Fruit fly (Drosophila melanogaster): ENCODE data around the gene Pgant5.

The Pgant5 gene

DNA sequence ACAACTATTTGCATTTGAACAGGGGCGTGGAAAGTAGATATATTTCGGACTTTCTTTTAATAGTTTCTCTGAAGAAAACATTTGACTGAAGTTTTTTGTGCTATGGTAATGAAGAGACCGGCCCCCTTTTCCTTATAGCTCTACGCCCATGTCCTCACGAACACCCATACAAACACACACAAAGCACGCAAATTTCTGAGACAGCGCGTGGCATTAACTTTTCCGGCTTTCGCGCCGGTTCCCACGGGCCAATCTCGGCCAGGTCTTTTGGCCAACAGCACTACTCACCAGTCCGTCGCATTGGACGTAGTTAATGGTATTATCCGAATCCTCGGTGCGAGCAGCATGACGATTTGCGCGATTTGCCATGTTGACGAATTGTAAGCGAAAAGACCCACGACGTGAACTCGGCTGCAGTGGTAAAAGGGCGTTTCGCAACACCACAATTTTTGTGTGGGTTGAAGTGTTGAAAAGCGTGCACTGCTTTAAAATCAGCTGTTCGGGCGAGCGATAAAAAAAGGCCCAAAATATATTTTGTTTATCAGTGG lies 41.0 kb downstream of the Pgant5 start, which contains the start of gene senju (continued):
- TF ChIP-seq CG14965 (GFP tag; optimal IDR thresholded peaks at IDR 0.05; ENCODE audit: borderline replicate concordance) (peak; percentile 25), ci (GFP tag; IDR thresholded peaks at IDR 0.05) (peak; percentile 96), scrt (GFP tag; optimal IDR thresholded peaks at IDR 0.05) (peak; percentile 65), Fer2 (tag; optimal IDR thresholded peaks at IDR 0.05) (peak; percentile 62), luna (GFP tag; optimal IDR thresholded peaks at IDR 0.05) (peak; percentile 46), D19A (tag; optimal IDR thresholded peaks at IDR 0.05) (peak; percentile 66), Pdp1 (GFP tag; optimal IDR thresholded peaks at IDR 0.05) (peak; percentile 79 to 80), bbx (GFP tag; IDR thresholded peaks at IDR 0.05; ENCODE audit: partially characterized antibody) (peak; percentile 35; the same call in 1 of the 2 replicates), CG5245 (GFP tag; optimal IDR thresholded peaks at IDR 0.05) (peak; percentile 80), CG12744 (GFP tag; optimal IDR thresholded peaks at IDR 0.05) (peak; percentile 76), ase (GFP tag; IDR thresholded peaks at IDR 0.05) (peak; percentile 76), CG31388 (GFP tag; optimal IDR thresholded peaks at IDR 0.05) (peak; percentile 4), gro (GFP tag; optimal IDR thresholded peaks at IDR 0.05) (peak; percentile 90), CkIIα-i1 (GFP tag; IDR thresholded peaks at IDR 0.05) (no peak), so (GFP tag; IDR thresholded peaks at IDR 0.05) (peak; percentile 75; the same call in 2 of the 3 replicates), dmrt11E (tag; optimal IDR thresholded peaks at IDR 0.05) (peak; percentile 69), row (GFP tag; IDR thresholded peaks at IDR 0.05) (peak; percentile 73), Ets97D (GFP tag; optimal IDR thresholded peaks at IDR 0.05) (peak; percentile 93), gce (GFP tag; IDR thresholded peaks at IDR 0.05) (peak; percentile 79; the same call in 2 of the 3 replicates), CG13287 (GFP tag; IDR thresholded peaks at IDR 0.05; ENCODE audit: partially characterized antibody) (peak; percentile 69), pfk (GFP tag; optimal IDR thresholded peaks at IDR 0.05) (peak; percentile 75), klu (GFP tag; IDR thresholded peaks at IDR 0.05) (peak; percentile 41; the same call in 1 of the 2 replicates), CG8924 (tag; optimal IDR thresholded peaks at IDR 0.05) (peak; percentile 82), CG1024 (GFP tag; IDR thresholded peaks at IDR 0.05) (peak; percentile 68), ATbp (GFP tag; optimal IDR thresholded peaks at IDR 0.05) (peak; percentile 87), NC2β (GFP tag; optimal IDR thresholded peaks at IDR 0.05) (peak; percentile 82), CG17328 (GFP tag; IDR thresholded peaks at IDR 0.05) (peak; percentile 92), Fer1 (GFP tag; optimal IDR thresholded peaks at IDR 0.05) (peak; percentile 87), Doc2 (GFP tag; IDR thresholded peaks at IDR 0.05) (no peak), Opbp (GFP tag; IDR thresholded peaks at IDR 0.05; ENCODE audit: partially characterized antibody) (peak; percentile 100), CG4328 (GFP tag; optimal IDR thresholded peaks at IDR 0.05) (peak; percentile 83), esg (GFP tag; conservative IDR thresholded peaks at IDR 0.05) (peak; percentile 67), slbo (GFP tag; IDR thresholded peaks at IDR 0.05) (peak; percentile 83), CG34376 (GFP tag; optimal IDR thresholded peaks at IDR 0.05) (peak; percentile 95), CG9797 (GFP tag; optimal IDR thresholded peaks at IDR 0.05) (peak; percentile 61), hbn (GFP tag; IDR thresholded peaks at IDR 0.05; ENCODE audit: partially characterized antibody) (0 out of 2 replicates have a peak, but pooled peaks have one; percentile 42), pros (GFP tag; optimal IDR thresholded peaks at IDR 0.05) (peak; percentile 20), crp (GFP tag; optimal IDR thresholded peaks at IDR 0.05) (peak; percentile 92 to 99), CG14860 (GFP tag; IDR thresholded peaks at IDR 0.05; ENCODE audit: partially characterized antibody) (peak; percentile 47; the same call in 1 of the 3 replicates), kay (GFP tag; optimal IDR thresholded peaks at IDR 0.05) (peak; percentile 70), dysf (GFP tag; IDR thresholded peaks at IDR 0.05) (peak; percentile 89), ro (GFP tag; IDR thresholded peaks at IDR 0.05) (peak; percentile 43; the same call in 1 of the 2 replicates), otp (GFP tag; IDR thresholded peaks at IDR 0.05) (peak; percentile 57), CG11504 (tag; optimal IDR thresholded peaks at IDR 0.05) (peak; percentile 76), CG2712 (tag; optimal IDR thresholded peaks at IDR 0.05) (peak; percentile 76), gcm (GFP tag; optimal IDR thresholded peaks at IDR 0.05) (peak; percentile 41), Aef1 (GFP tag; IDR thresholded peaks at IDR 0.05) (peak; percentile 79), CG7786 (GFP tag; optimal IDR thresholded peaks at IDR 0.05) (peak; percentile 88), Dll (GFP tag; IDR thresholded peaks at IDR 0.05; ENCODE audit: partially characterized antibody) (peak; percentile 57; the same call in 2 of the 4 replicates)
